Worm (Caenorhabditis elegans): ENCODE measurements around the gene hoe-1.

hoe-1 gene

DNA sequence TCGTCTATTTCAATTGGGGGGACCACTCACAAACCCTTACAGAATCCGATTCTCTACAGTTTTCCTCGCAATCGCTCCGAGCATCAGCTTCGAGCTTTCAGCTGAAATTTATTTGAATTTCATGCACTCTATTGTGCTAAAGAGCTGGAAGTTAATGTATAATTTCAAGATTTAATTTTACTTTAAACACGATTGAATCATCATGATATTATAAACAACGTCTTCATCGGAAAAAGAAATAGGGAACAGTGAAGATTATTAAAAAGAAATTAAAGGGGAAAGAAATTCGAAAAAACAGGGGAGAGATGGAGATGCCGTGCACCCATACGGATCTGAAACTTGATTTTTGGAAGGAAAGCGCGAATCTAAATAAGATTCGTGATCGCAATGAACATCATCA, at the start of gene hoe-1:
hoe-1 (minus strand) TSS at position 101 of the 400 bp plus-strand sequence.
- TF ChIP-seq aly-2 (tag; optimal IDR thresholded peaks at IDR 0.05), result no peak
- TF ChIP-seq ZK337.2 (GFP tag; IDR thresholded peaks at IDR 0.05), result no peak
- TF ChIP-seq mxl-3 (GFP tag; optimal IDR thresholded peaks at IDR 0.05), result no peak
- peak; percentile 43; the same call in 1 of the 2 replicates for TF ChIP-seq lin-38 (GFP tag; IDR thresholded peaks at IDR 0.05)
- TF ChIP-seq arid-1 (GFP tag; conservative IDR thresholded peaks at IDR 0.05), result no peak
- no peak for TF ChIP-seq mxl-2 (GFP tag; conservative IDR thresholded peaks at IDR 0.05)
- TF ChIP-seq ztf-7 (tag; optimal IDR thresholded peaks at IDR 0.05), result no peak
- no peak for TF ChIP-seq lin-1 (GFP tag; IDR thresholded peaks at IDR 0.05)
- 0 out of 2 replicates have a peak, but pooled peaks have one; percentile 24 for TF ChIP-seq egl-43 (GFP tag; IDR thresholded peaks at IDR 0.05)
- no peak for TF ChIP-seq nhr-6 (tag; optimal IDR thresholded peaks at IDR 0.05)
- TF ChIP-seq T20F7.1 (GFP tag; optimal IDR thresholded peaks at IDR 0.05), result no peak
- TF ChIP-seq R02D3.7 (tag; optimal IDR thresholded peaks at IDR 0.05), result no peak
- TF ChIP-seq zfp-2 (tag; optimal IDR thresholded peaks at IDR 0.05), result no peak

DNA sequence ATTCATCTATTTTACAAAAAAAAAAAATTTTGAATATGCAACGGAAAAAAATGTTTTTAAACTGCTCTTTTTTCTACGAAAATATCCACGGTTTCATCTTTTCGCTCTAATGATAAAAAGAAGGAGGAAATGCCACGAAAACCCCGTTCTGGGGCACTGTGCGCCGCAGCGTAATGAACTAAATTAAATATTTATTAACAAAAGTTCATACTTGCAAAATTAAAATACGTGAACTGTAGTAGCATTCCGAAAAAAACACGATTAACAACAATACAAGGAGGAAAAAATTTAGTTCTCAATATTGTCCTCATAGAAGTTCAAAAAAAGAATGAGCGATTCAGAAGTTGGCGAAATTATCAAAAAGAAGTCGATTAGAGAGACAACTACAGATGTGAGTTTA, 45.4 kb upstream of the hoe-1 start, which contains the start of gene R11E3.1:
R11E3.1 (plus strand) TSS at position 301 of the 400 bp plus-strand sequence.
- TF ChIP-seq Y5F2A.4 (GFP tag; optimal IDR thresholded peaks at IDR 0.05), result no peak
- TF ChIP-seq spr-3 (GFP tag; optimal IDR thresholded peaks at IDR 0.05), result no peak
- TF ChIP-seq lsy-2 (tag; optimal IDR thresholded peaks at IDR 0.05), result no peak
- TF ChIP-seq tag-97 (GFP tag; IDR thresholded peaks at IDR 0.05), result no peak
- no peak for TF ChIP-seq dmd-6 (GFP tag; IDR thresholded peaks at IDR 0.05)
- TF ChIP-seq cey-2 (tag; optimal IDR thresholded peaks at IDR 0.05; ENCODE audit: borderline replicate concordance, insufficient read depth), result no peak
- TF ChIP-seq nhr-28 (tag; optimal IDR thresholded peaks at IDR 0.05), result no peak
- no peak for TF ChIP-seq lin-15B (tag; optimal IDR thresholded peaks at IDR 0.05)
- no peak for TF ChIP-seq pha-4 (GFP tag; IDR thresholded peaks at IDR 0.05)
- TF ChIP-seq pha-4 (tag; optimal IDR thresholded peaks at IDR 0.05), result no peak
- no peak for TF ChIP-seq hif-1 (tag; optimal IDR thresholded peaks at IDR 0.05)
- no peak for TF ChIP-seq aha-1 (tag)
- no peak for TF ChIP-seq saeg-2 (GFP tag; IDR thresholded peaks at IDR 0.05)
- no peak for TF ChIP-seq lin-38 (GFP tag; IDR thresholded peaks at IDR 0.05)
- TF ChIP-seq Y75B8A.6 (GFP tag; IDR thresholded peaks at IDR 0.05), result no peak
- no peak for TF ChIP-seq rbr-2 (tag; optimal IDR thresholded peaks at IDR 0.05)
- TF ChIP-seq hlh-11 (tag; optimal IDR thresholded peaks at IDR 0.05), result no peak

- TF ChIP-seq hif-1 (tag; optimal IDR thresholded peaks at IDR 0.05) (peak in 1 of 2 experiments; percentile 33), ztf-7 (tag; optimal IDR thresholded peaks at IDR 0.05) (peak; percentile 14), nhr-41 (GFP tag; IDR thresholded peaks at IDR 0.05) (no peak), ceh-44 (GFP tag; IDR thresholded peaks at IDR 0.05) (no peak), dmd-8 (GFP tag; IDR thresholded peaks at IDR 0.05) (no peak), mxl-3 (GFP tag; optimal IDR thresholded peaks at IDR 0.05) (peak; percentile 45), mdl-1 (tag; optimal IDR thresholded peaks at IDR 0.05) (peak in 1 of 2 experiments; percentile 86), hlh-30 (tag; optimal IDR thresholded peaks at IDR 0.05; ENCODE audit: insufficient read depth) (peak; percentile 67), daf-8 (GFP tag; IDR thresholded peaks at IDR 0.05) (no peak), rbr-2 (tag; optimal IDR thresholded peaks at IDR 0.05) (no peak), zfp-2 (tag; optimal IDR thresholded peaks at IDR 0.05) (no peak), nhr-28 (tag; optimal IDR thresholded peaks at IDR 0.05) (peak; percentile 98), gei-8 (GFP tag; optimal IDR thresholded peaks at IDR 0.05) (no peak), Y48G9A.11 (GFP tag; IDR thresholded peaks at IDR 0.05) (no peak), dve-1 (tag; optimal IDR thresholded peaks at IDR 0.05; ENCODE audit: insufficient read depth) (peak; percentile 81), pha-4 (GFP tag; IDR thresholded peaks at IDR 0.05) (no peak), pha-4 (tag; optimal IDR thresholded peaks at IDR 0.05) (peak; percentile 26), hlh-11 (tag; optimal IDR thresholded peaks at IDR 0.05) (peak; percentile 80), Y5F2A.4 (GFP tag; optimal IDR thresholded peaks at IDR 0.05) (no peak), nhr-76 (tag; optimal IDR thresholded peaks at IDR 0.05) (no peak), lin-15B (tag; optimal IDR thresholded peaks at IDR 0.05) (no peak), dmd-6 (GFP tag; IDR thresholded peaks at IDR 0.05) (peak; percentile 72), aha-1 (tag) (no peak), madf-9 (GFP tag; conservative IDR thresholded peaks at IDR 0.05) (no peak), cey-2 (tag; optimal IDR thresholded peaks at IDR 0.05; ENCODE audit: borderline replicate concordance, insufficient read depth) (no peak), ceh-28 (tag; optimal IDR thresholded peaks at IDR 0.05) (no peak), lsy-2 (tag; optimal IDR thresholded peaks at IDR 0.05) (peak in 1 of 2 experiments; percentile 59), unc-62 (GFP tag; optimal IDR thresholded peaks at IDR 0.05 in 1 of 2) (peak in 1 of 2 experiments; percentile 92), unc-62 (tag; optimal IDR thresholded peaks at IDR 0.05) (no peak), mxl-2 (GFP tag; conservative IDR thresholded peaks at IDR 0.05) (no peak), mep-1 (tag; optimal IDR thresholded peaks at IDR 0.05) (peak; percentile 45), fos-1 (tag; optimal IDR thresholded peaks at IDR 0.05) (no peak)
Measured at ce11 chrIV:4788332-4788731, 44.3 kb upstream of the hoe-1 start, which contains the start of gene nhr-104. Gene nhr-104, minus strand, starts transcription at chrIV:4788692.
